Worm (Caenorhabditis elegans): ENCODE data around the gene T22F3.8.

ce11 chrV:3582671-3583070 is 22.6 kb downstream of the T22F3.8 start:
- TF ChIP-seq nhr-237 (tag; optimal IDR thresholded peaks at IDR 0.05) (no peak), nhr-12 (tag; optimal IDR thresholded peaks at IDR 0.05) (no peak), nhr-11 (tag; optimal IDR thresholded peaks at IDR 0.05) (no peak), nhr-23 (tag; optimal IDR thresholded peaks at IDR 0.05) (no peak), lin-39 (tag; optimal IDR thresholded peaks at IDR 0.05) (no peak), lin-15B (tag; optimal IDR thresholded peaks at IDR 0.05) (no peak), unc-62 (GFP tag; optimal IDR thresholded peaks at IDR 0.05) (no peak), ZK546.5 (tag; optimal IDR thresholded peaks at IDR 0.05) (no peak), aly-2 (tag; optimal IDR thresholded peaks at IDR 0.05) (no peak)

Measured in whole organism, L3 larva.